Worm (Caenorhabditis elegans) whole organism, L3 larva: ENCODE data around the gene C49G7.12.

Experiments
- aly-2 ChIP-seq: fragments of 150-350 bp; optimal IDR thresholded peaks from 2 replicates; lab custom pipeline; 2014; ENCODE audit warnings: missing biosample characterization, missing genetic modification characterization
- fkh-10 ChIP-seq: sonication (generic microtip); optimal IDR thresholded peaks from 2 replicates; lab custom pipeline; 2017; ENCODE audit warnings: missing biosample characterization, missing genetic modification reagents, missing genetic modification characterization
- hmg-11 ChIP-seq: sonication (generic microtip); optimal IDR thresholded peaks from 2 replicates; lab custom pipeline; 2016; ENCODE audit warnings: missing genetic modification characterization, missing compliant biosample characterization
- jun-1 ChIP-seq: fragments of 150-350 bp; optimal IDR thresholded peaks from 2 replicates; lab custom pipeline; 2014; ENCODE audit warnings: missing biosample characterization, missing genetic modification reagents, missing genetic modification characterization
- snpc-4 ChIP-seq: fragments of 150-350 bp; optimal IDR thresholded peaks from 2 replicates; lab custom pipeline; 2014; ENCODE audit warnings: missing biosample characterization, missing genetic modification characterization
- tbx-2 ChIP-seq: sonication (generic microtip); optimal IDR thresholded peaks from 2 replicates; lab custom pipeline; 2016; ENCODE audit warnings: mild to moderate bottlenecking, missing genetic modification characterization, missing compliant biosample characterization
- ztf-11 ChIP-seq: fragments of 150-350 bp; optimal IDR thresholded peaks from 2 replicates; lab custom pipeline; 2014; ENCODE audit warnings: missing biosample characterization, missing genetic modification characterization

DNA sequence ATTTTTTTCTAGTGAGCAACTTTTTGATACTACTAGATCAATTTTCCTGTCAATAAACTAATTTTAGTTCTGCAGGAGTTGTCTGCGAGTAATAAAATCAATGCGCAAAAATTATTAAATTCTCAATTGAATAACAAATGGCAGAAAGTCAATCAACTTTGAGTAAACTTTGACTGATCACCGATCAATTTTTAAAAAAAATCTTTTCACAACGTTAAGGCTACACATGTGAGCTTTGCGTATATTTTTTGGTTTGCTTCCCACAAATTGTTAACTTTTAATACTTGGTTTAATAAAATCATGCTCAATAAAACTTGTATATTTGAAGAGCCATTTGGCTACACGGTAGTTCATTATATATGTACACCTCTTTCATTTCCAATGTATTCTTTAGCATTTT lies 30.3 kb upstream of the C49G7.12 start, which contains the start of gene srh-7:
- TF ChIP-seq fkh-10 (no peak), aly-2 (tag; lab: Kevin White, UChicago) (no peak), jun-1 (tag; lab: Kevin White, UChicago) (no peak), tbx-2 (no peak), hmg-11 (tag; lab: Kevin White, UChicago) (no peak), ztf-11 (tag; lab: Kevin White, UChicago) (no peak), snpc-4 (tag; lab: Kevin White, UChicago) (no peak)
